Fruit fly (Drosophila melanogaster) whole organism, embryonic: ENCODE data around the gene Pak.

ENCODE experiments used
- Atf3 ChIP-seq: fragments of 200-800 bp; sonication (Bioruptor generic); optimal IDR thresholded peaks from 3 replicates; lab custom pipeline; 2016; ENCODE audit warnings: missing biosample characterization, missing genetic modification characterization
- BEAF-32 ChIP-seq: fragments of 200-800 bp; sonication (Bioruptor generic); optimal IDR thresholded peaks from 3 replicates; lab custom pipeline; 2017; ENCODE audit warnings: missing biosample characterization, missing genetic modification characterization, mild to moderate bottlenecking, moderate library complexity, missing genetic modification reagents
- Ets97D ChIP-seq: fragments of 200-800 bp; sonication (Bioruptor generic); optimal IDR thresholded peaks from 3 replicates; lab custom pipeline; 2016; ENCODE audit warnings: missing biosample characterization, missing genetic modification characterization
- Lpt ChIP-seq: fragments of >200 bp; optimal IDR thresholded peaks from 2 replicates; lab custom pipeline; 2018; ENCODE audit warnings: missing biosample characterization, missing genetic modification characterization
- MESR4 ChIP-seq: fragments of 200-800 bp; sonication (Bioruptor generic); optimal IDR thresholded peaks from 2 replicates; lab custom pipeline; 2018; ENCODE audit warnings: missing biosample characterization, mild to moderate bottlenecking, missing genetic modification characterization, moderate library complexity
- br ChIP-seq: fragments of >200 bp; optimal IDR thresholded peaks from 2 replicates; lab custom pipeline; 2017
- pros ChIP-seq: fragments of 200-800 bp; sonication (Bioruptor generic); optimal IDR thresholded peaks from 3 replicates; lab custom pipeline; 2019; ENCODE audit warnings: missing biosample characterization, mild to moderate bottlenecking, missing genetic modification characterization, moderate library complexity
- shn ChIP-seq: fragments of 200-800 bp; sonication (Bioruptor generic); optimal IDR thresholded peaks from 3 replicates; lab custom pipeline; 2016; ENCODE audit warnings: missing biosample characterization, missing genetic modification characterization
- usp ChIP-seq: fragments of >200 bp; optimal IDR thresholded peaks from 2 replicates; lab custom pipeline; 2017; ENCODE audit warnings: missing biosample characterization, missing genetic modification characterization

DNA sequence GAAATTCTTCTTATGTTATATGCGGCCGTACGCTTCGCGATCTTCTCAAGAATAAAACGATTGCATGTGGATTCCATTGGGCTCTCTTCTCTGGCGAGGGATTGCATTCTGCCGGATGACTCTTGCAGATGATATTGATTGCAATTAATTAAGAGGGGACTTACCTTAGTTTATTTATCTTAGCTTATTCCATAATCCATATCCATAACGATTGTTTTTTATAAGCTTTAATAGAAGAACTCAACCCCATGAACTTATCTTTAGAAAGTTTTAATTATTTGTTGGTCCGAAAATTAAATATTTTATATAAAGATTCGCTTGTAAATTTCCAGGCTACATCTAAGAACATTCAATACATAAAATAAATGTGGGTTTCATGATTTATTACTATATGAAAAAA, 25.2 kb downstream of the Pak start, which contains the start of gene CRAT:
- TF ChIP-seq usp (GFP tag; lab: Kevin White, UChicago) (no peak), Ets97D (GFP tag; lab: Kevin White, UChicago) (no peak), Atf3 (no peak), Lpt (no peak), pros (GFP tag; lab: Kevin White, UChicago) (no peak), br (no peak), shn (GFP tag; lab: Kevin White, UChicago) (no peak), BEAF-32 (GFP tag; lab: Kevin White, UChicago) (no peak), MESR4 (no peak)
